Worm (Caenorhabditis elegans) whole organism, L4/young adult: ENCODE measurements around the gene R166.2.

Experiments used
- W03F9.2 ChIP-seq: fragments of 150-350 bp; optimal IDR thresholded peaks from 2 replicates; lab custom pipeline; 2014; ENCODE audit warnings: missing biosample characterization, missing genetic modification characterization
- him-1 ChIP-seq: sonication (generic microtip); optimal IDR thresholded peaks from 2 replicates; lab custom pipeline; 2016; ENCODE audit warnings: missing genotype, missing genetic modification reagents, missing genetic modification characterization, missing compliant biosample characterization

DNA sequence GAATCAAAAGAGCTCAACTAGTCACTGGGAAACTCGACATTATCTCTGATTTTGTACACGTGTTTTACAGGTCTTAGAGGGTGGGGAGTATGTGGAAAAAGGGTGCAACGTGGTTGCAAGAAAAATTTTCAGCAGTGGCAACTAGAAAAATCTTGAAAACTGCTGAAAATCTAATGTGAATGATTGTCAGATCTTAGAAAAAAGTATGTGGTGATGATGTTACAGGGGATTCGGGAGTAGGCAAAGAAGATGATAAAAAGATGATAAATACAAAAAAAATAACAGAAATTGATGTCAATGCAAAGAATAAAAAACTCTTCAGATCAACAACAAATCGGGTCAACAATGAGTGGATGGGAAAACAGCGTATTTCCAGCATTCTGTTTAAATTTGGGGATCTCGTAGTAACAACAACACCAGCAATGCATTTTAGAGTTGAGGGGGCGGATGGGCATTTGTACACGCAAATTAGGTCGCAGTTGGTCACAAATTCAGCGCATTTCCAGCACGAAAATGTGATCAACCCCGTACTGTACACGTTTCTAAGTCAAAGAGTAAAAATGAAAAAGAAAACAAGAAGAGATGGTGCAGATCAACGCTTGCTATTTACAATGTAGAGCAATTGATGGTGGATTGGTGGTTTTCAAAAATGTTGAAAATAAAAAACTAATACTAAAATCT, 6.1 kb upstream of the R166.2 start:
- TF ChIP-seq him-1 (peak; percentile 24), W03F9.2 (tag; lab: Kevin White, UChicago) (no peak)
